Worm (Caenorhabditis elegans): Measurements from ENCODE around the gene F09F7.6.
A peak's percentile ranks its signal among the peaks of the same experiment; 100 is the strongest.

DNA sequence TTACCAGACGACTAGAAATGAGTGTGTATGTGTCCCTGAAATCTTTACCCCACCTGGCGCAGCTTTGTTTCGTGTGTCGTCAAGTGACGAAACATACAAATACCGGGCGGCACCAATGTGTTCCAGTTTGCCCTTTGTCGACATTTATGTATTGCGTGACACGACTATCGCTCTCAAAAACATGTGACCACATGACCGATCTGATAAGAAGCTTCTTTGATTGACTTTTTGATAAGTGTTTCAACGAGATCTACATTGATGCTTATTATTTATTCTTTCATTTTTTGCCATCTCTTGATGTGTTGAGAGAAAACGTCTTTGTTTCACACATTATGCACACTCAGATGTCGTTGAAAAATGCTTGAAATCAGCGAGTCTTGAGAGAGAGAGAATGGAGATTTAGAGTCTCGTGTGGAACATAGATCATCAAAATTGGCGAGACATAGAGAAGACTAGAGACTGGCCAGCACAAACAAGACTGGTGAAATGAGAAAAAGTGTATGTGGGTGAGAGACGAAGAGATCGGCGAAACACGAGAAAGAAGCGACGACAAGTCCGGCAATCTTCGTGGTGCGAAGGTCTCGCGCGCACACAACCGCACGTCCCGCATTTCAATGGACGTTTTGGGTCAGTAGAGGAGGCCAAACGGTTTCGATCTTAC is 48.9 kb downstream of the F09F7.6 start:
- TF ChIP-seq cog-1 (tag; optimal IDR thresholded peaks at IDR 0.05), result peak; percentile 56
- TF ChIP-seq ztf-29 (GFP tag; IDR thresholded peaks at IDR 0.05), result no peak
- no peak for TF ChIP-seq med-1 (GFP tag; optimal IDR thresholded peaks at IDR 0.05; ENCODE audit: insufficient read depth)
- no peak for TF ChIP-seq flt-1 (GFP tag; IDR thresholded peaks at IDR 0.05)

All from whole organism, midembryonic.